In the genomic region with DNA sequence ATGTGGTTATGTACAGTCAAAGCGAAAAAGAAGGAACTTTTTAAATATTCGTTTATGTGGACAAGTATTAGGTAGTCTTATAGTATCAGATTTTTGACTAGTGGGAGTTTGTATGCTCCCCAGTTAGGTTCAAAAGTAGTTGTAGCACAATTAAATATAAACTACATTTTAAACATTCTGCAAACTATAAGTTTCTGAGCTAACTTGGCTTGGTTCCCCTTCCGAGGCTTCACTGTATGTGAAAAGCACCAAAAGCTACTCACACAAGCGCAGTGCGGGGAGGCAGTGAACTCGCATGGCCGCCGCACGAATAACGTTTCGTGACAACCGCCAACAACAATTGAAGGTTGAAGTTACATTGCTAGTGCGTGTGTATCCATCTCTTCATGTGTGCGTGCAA, we compare ENCODE assay signal across 1 fruit fly cellular context.
A peak's percentile ranks its signal among the peaks of the same experiment; 100 is the strongest.
TF ChIP-seq lines count a peak whose summit lies in the region.

No protein-coding gene starts in this region.

TF ChIP-seq in whole organism, embryonic, 481 proteins besides CTCF, POLR2A, EP300 and RAD21 (continued from another document and continues in another):
- no peak for TF ChIP-seq fd102C (GFP tag; optimal IDR thresholded peaks at IDR 0.05; lab: Kevin White, UChicago)
- no peak for TF ChIP-seq HmgD (GFP tag; optimal IDR thresholded peaks at IDR 0.05; lab: Kevin White, UChicago)
- no peak for TF ChIP-seq Hr78 (GFP tag; optimal IDR thresholded peaks at IDR 0.05; lab: Kevin White, UChicago)
- TF ChIP-seq ham (GFP tag; IDR thresholded peaks at IDR 0.05; lab: Robert Waterston, UW), result no peak
- TF ChIP-seq ewg (GFP tag; optimal IDR thresholded peaks at IDR 0.05; lab: Kevin White, UChicago), result no peak
- no peak for TF ChIP-seq corto (GFP tag; optimal IDR thresholded peaks at IDR 0.05; lab: Kevin White, UChicago)
- TF ChIP-seq tup (GFP tag; optimal IDR thresholded peaks at IDR 0.05; lab: Kevin White, UChicago), result no peak
- no peak for TF ChIP-seq fd96Cb (tag; optimal IDR thresholded peaks at IDR 0.05; lab: Kevin White, UChicago)
- no peak for TF ChIP-seq CG13775 (GFP tag; optimal IDR thresholded peaks at IDR 0.05; lab: Kevin White, UChicago)
- no peak for TF ChIP-seq prd (optimal IDR thresholded peaks at IDR 0.05; lab: Kevin White, UChicago)
- peak; percentile 54; the same call in 2 of the 3 replicates for TF ChIP-seq prd (GFP tag; IDR thresholded peaks at IDR 0.05; lab: Robert Waterston, UW)
- no peak for TF ChIP-seq CG4820 (GFP tag; optimal IDR thresholded peaks at IDR 0.05; lab: Kevin White, UChicago)
- no peak for TF ChIP-seq CG15514 (GFP tag; optimal IDR thresholded peaks at IDR 0.05; lab: Kevin White, UChicago)
- no peak for TF ChIP-seq twi (tag; optimal IDR thresholded peaks at IDR 0.05; lab: Kevin White, UChicago)
- peak; percentile 70 for TF ChIP-seq lmd (GFP tag; IDR thresholded peaks at IDR 0.05; lab: Robert Waterston, UW)
- no peak for TF ChIP-seq Hmx (GFP tag; optimal IDR thresholded peaks at IDR 0.05; lab: Kevin White, UChicago)
- no peak for TF ChIP-seq Dek (tag; optimal IDR thresholded peaks at IDR 0.05; lab: Kevin White, UChicago)
- peak; percentile 12 for TF ChIP-seq nmo (GFP tag; optimal IDR thresholded peaks at IDR 0.05; lab: Kevin White, UChicago)
- TF ChIP-seq Ptx1 (GFP tag; IDR thresholded peaks at IDR 0.05; lab: Robert Waterston, UW), result peak; percentile 64
- TF ChIP-seq CG8478 (optimal IDR thresholded peaks at IDR 0.05; lab: Kevin White, UChicago), result no peak
- no peak for TF ChIP-seq CG13123 (GFP tag; optimal IDR thresholded peaks at IDR 0.05; lab: Kevin White, UChicago)
- no peak for TF ChIP-seq B-H2 (GFP tag; optimal IDR thresholded peaks at IDR 0.05; lab: Kevin White, UChicago)
- TF ChIP-seq CG11560 (tag; IDR thresholded peaks at IDR 0.05; lab: Robert Waterston, UW), result no peak
- no peak for TF ChIP-seq Antp (GFP tag; optimal IDR thresholded peaks at IDR 0.05; lab: Kevin White, UChicago)
- TF ChIP-seq CoRest (tag; optimal IDR thresholded peaks at IDR 0.05; lab: Kevin White, UChicago), result peak; percentile 12
- TF ChIP-seq C15 (GFP tag; IDR thresholded peaks at IDR 0.05; lab: Robert Waterston, UW), result no peak
- TF ChIP-seq danr (GFP tag; IDR thresholded peaks at IDR 0.05; lab: Robert Waterston, UW), result no peak
- TF ChIP-seq CG17802 (tag; optimal IDR thresholded peaks at IDR 0.05; lab: Kevin White, UChicago), result no peak
- no peak for TF ChIP-seq vnd (GFP tag; IDR thresholded peaks at IDR 0.05; lab: Robert Waterston, UW; ENCODE audit: partially characterized antibody)
- no peak for TF ChIP-seq CG5245 (GFP tag; optimal IDR thresholded peaks at IDR 0.05; lab: Kevin White, UChicago)
- TF ChIP-seq gcm2 (GFP tag; optimal IDR thresholded peaks at IDR 0.05; lab: Kevin White, UChicago), result no peak
- TF ChIP-seq CG30403 (GFP tag; optimal IDR thresholded peaks at IDR 0.05; lab: Kevin White, UChicago), result peak; percentile 14
- no peak for TF ChIP-seq CkIIα-i1 (GFP tag; IDR thresholded peaks at IDR 0.05; lab: Robert Waterston, UW)
- TF ChIP-seq dmrt99B (tag; optimal IDR thresholded peaks at IDR 0.05; lab: Kevin White, UChicago), result peak; percentile 41
- no peak for TF ChIP-seq CG10274 (GFP tag; optimal IDR thresholded peaks at IDR 0.05; lab: Kevin White, UChicago)
- peak; percentile 9 for TF ChIP-seq Fer2 (tag; optimal IDR thresholded peaks at IDR 0.05; lab: Kevin White, UChicago)
- no peak for TF ChIP-seq zen (tag; optimal IDR thresholded peaks at IDR 0.05; lab: Kevin White, UChicago)
- peak; percentile 68 for TF ChIP-seq row (GFP tag; IDR thresholded peaks at IDR 0.05; lab: Robert Waterston, UW)
- no peak for TF ChIP-seq Dfd (GFP tag; optimal IDR thresholded peaks at IDR 0.05; lab: Kevin White, UChicago)
- TF ChIP-seq CG6272 (GFP tag; IDR thresholded peaks at IDR 0.05; lab: Robert Waterston, UW), result no peak
- no peak for TF ChIP-seq MBD-R2 (GFP tag; IDR thresholded peaks at IDR 0.05; lab: Robert Waterston, UW)
- TF ChIP-seq CG10321 (GFP tag; IDR thresholded peaks at IDR 0.05; lab: Robert Waterston, UW), result no peak
- TF ChIP-seq crp (GFP tag; optimal IDR thresholded peaks at IDR 0.05; lab: Kevin White, UChicago), result no peak
- no peak for TF ChIP-seq Elba2 (GFP tag; optimal IDR thresholded peaks at IDR 0.05; lab: Kevin White, UChicago)
- no peak for TF ChIP-seq repo (GFP tag; optimal IDR thresholded peaks at IDR 0.05; lab: Kevin White, UChicago)
- no peak for TF ChIP-seq Scr (GFP tag; IDR thresholded peaks at IDR 0.05; lab: Robert Waterston, UW; ENCODE audit: partially characterized antibody)
- no peak for TF ChIP-seq CG6854 (GFP tag; optimal IDR thresholded peaks at IDR 0.05; lab: Kevin White, UChicago)
- no peak for TF ChIP-seq CG16813 (GFP tag; IDR thresholded peaks at IDR 0.05; lab: Robert Waterston, UW; ENCODE audit: partially characterized antibody)
- TF ChIP-seq CG14860 (GFP tag; IDR thresholded peaks at IDR 0.05; lab: Robert Waterston, UW; ENCODE audit: partially characterized antibody), result no peak
- no peak for TF ChIP-seq CG11456 (GFP tag; IDR thresholded peaks at IDR 0.05; lab: Robert Waterston, UW)
- no peak for TF ChIP-seq ttk (GFP tag; IDR thresholded peaks at IDR 0.05; lab: Robert Waterston, UW)
- TF ChIP-seq Sox100B (GFP tag; optimal IDR thresholded peaks at IDR 0.05; lab: Kevin White, UChicago), result peak; percentile 19
- peak in 1 of 2 experiments; percentile 49 for TF ChIP-seq Pdp1 (GFP tag; optimal IDR thresholded peaks at IDR 0.05; lab: Kevin White, UChicago)
- TF ChIP-seq CG9797 (GFP tag; optimal IDR thresholded peaks at IDR 0.05; lab: Kevin White, UChicago), result no peak
- no peak for TF ChIP-seq CG12155 (GFP tag; optimal IDR thresholded peaks at IDR 0.05; lab: Kevin White, UChicago)
- TF ChIP-seq caup (GFP tag; optimal IDR thresholded peaks at IDR 0.05; lab: Kevin White, UChicago; ENCODE audit: severe bottlenecking), result no peak
- TF ChIP-seq sob (GFP tag; IDR thresholded peaks at IDR 0.05; lab: Robert Waterston, UW), result peak; percentile 38; the same call in 1 of the 2 replicates
- TF ChIP-seq klu (GFP tag; IDR thresholded peaks at IDR 0.05; lab: Robert Waterston, UW), result no peak
- no peak for TF ChIP-seq emc (GFP tag; optimal IDR thresholded peaks at IDR 0.05; lab: Kevin White, UChicago)
- no peak for TF ChIP-seq CG10979 (tag; optimal IDR thresholded peaks at IDR 0.05; lab: Kevin White, UChicago)
- no peak for TF ChIP-seq Hr39 (optimal IDR thresholded peaks at IDR 0.05; lab: Kevin White, UChicago)
- TF ChIP-seq lilli (GFP tag; optimal IDR thresholded peaks at IDR 0.05; lab: Kevin White, UChicago), result no peak
- TF ChIP-seq Doc2 (GFP tag; IDR thresholded peaks at IDR 0.05; lab: Robert Waterston, UW), result no peak
- peak; percentile 17; the same call in 1 of the 2 replicates for TF ChIP-seq CG4730 (GFP tag; IDR thresholded peaks at IDR 0.05; lab: Robert Waterston, UW)
- no peak for TF ChIP-seq CG18011 (GFP tag; optimal IDR thresholded peaks at IDR 0.05; lab: Kevin White, UChicago)
- no peak for TF ChIP-seq hkb (optimal IDR thresholded peaks at IDR 0.05; lab: Kevin White, UChicago)
- TF ChIP-seq hkb (GFP tag; IDR thresholded peaks at IDR 0.05; lab: Robert Waterston, UW), result 0 out of 2 replicates have a peak, but pooled peaks have one; percentile 31
- TF ChIP-seq CG2199 (GFP tag; IDR thresholded peaks at IDR 0.05; lab: Robert Waterston, UW), result no peak
- no peak for TF ChIP-seq CG10431 (GFP tag; optimal IDR thresholded peaks at IDR 0.05; lab: Kevin White, UChicago)
- no peak for TF ChIP-seq slou (GFP tag; optimal IDR thresholded peaks at IDR 0.05; lab: Kevin White, UChicago)
- TF ChIP-seq CG6791 (GFP tag; IDR thresholded peaks at IDR 0.05; lab: Robert Waterston, UW; ENCODE audit: partially characterized antibody), result no peak
- TF ChIP-seq Ets97D (GFP tag; optimal IDR thresholded peaks at IDR 0.05; lab: Kevin White, UChicago), result no peak
- no peak for TF ChIP-seq CG7372 (GFP tag; IDR thresholded peaks at IDR 0.05; lab: Robert Waterston, UW)
- TF ChIP-seq CG18476 (GFP tag; optimal IDR thresholded peaks at IDR 0.05; lab: Kevin White, UChicago), result no peak
- no peak for TF ChIP-seq Fer3 (tag; optimal IDR thresholded peaks at IDR 0.05; lab: Kevin White, UChicago)
- no peak for TF ChIP-seq ara (GFP tag; IDR thresholded peaks at IDR 0.05; lab: Robert Waterston, UW)
- no peak for TF ChIP-seq ato (GFP tag; IDR thresholded peaks at IDR 0.05; lab: Robert Waterston, UW; ENCODE audit: partially characterized antibody)
- TF ChIP-seq CG10959 (GFP tag; IDR thresholded peaks at IDR 0.05; lab: Robert Waterston, UW), result no peak
- TF ChIP-seq CG12744 (GFP tag; optimal IDR thresholded peaks at IDR 0.05; lab: Kevin White, UChicago), result no peak
- TF ChIP-seq Blimp-1 (GFP tag; optimal IDR thresholded peaks at IDR 0.05; lab: Kevin White, UChicago), result no peak
- no peak for TF ChIP-seq sima (GFP tag; optimal IDR thresholded peaks at IDR 0.05; lab: Kevin White, UChicago)
- no peak for TF ChIP-seq jigr1 (GFP tag; IDR thresholded peaks at IDR 0.05; lab: Robert Waterston, UW)
- TF ChIP-seq ERR (GFP tag; optimal IDR thresholded peaks at IDR 0.05; lab: Kevin White, UChicago), result no peak
- no peak for TF ChIP-seq CG3065 (GFP tag; optimal IDR thresholded peaks at IDR 0.05; lab: Kevin White, UChicago)
- no peak for TF ChIP-seq CG17612 (GFP tag; IDR thresholded peaks at IDR 0.05; lab: Robert Waterston, UW)
- no peak for TF ChIP-seq CG10147 (GFP tag; optimal IDR thresholded peaks at IDR 0.05; lab: Kevin White, UChicago)
- TF ChIP-seq CG17912 (GFP tag; optimal IDR thresholded peaks at IDR 0.05; lab: Kevin White, UChicago), result no peak
- no peak for TF ChIP-seq Asciz (GFP tag; optimal IDR thresholded peaks at IDR 0.05; lab: Kevin White, UChicago)
- no peak for TF ChIP-seq btn (GFP tag; optimal IDR thresholded peaks at IDR 0.05; lab: Kevin White, UChicago)
- peak; percentile 14; the same call in 1 of the 2 replicates for TF ChIP-seq ranshi (GFP tag; IDR thresholded peaks at IDR 0.05; lab: Robert Waterston, UW)
- no peak for TF ChIP-seq Gsc (GFP tag; IDR thresholded peaks at IDR 0.05; lab: Robert Waterston, UW)
- TF ChIP-seq Sry-δ (GFP tag; optimal IDR thresholded peaks at IDR 0.05; lab: Kevin White, UChicago), result no peak
- peak; percentile 3 for TF ChIP-seq lab (GFP tag; optimal IDR thresholded peaks at IDR 0.05; lab: Kevin White, UChicago)
- TF ChIP-seq CG9437 (GFP tag; optimal IDR thresholded peaks at IDR 0.05; lab: Kevin White, UChicago), result no peak
- TF ChIP-seq CG2120 (GFP tag; optimal IDR thresholded peaks at IDR 0.05; lab: Kevin White, UChicago), result no peak
- no peak for TF ChIP-seq ftz-f1 (GFP tag; optimal IDR thresholded peaks at IDR 0.05; lab: Kevin White, UChicago)
- peak; percentile 5; the same call in 1 of the 4 replicates for TF ChIP-seq Gug (GFP tag; IDR thresholded peaks at IDR 0.05; lab: Robert Waterston, UW)
- TF ChIP-seq CG11247 (GFP tag; IDR thresholded peaks at IDR 0.05; lab: Robert Waterston, UW), result no peak
- TF ChIP-seq az2 (GFP tag; optimal IDR thresholded peaks at IDR 0.05; lab: Kevin White, UChicago), result no peak
- TF ChIP-seq CG14965 (GFP tag; optimal IDR thresholded peaks at IDR 0.05; lab: Kevin White, UChicago; ENCODE audit: borderline replicate concordance), result no peak
- TF ChIP-seq ab (GFP tag; optimal IDR thresholded peaks at IDR 0.05; lab: Kevin White, UChicago), result no peak
- no peak for TF ChIP-seq cato (GFP tag; optimal IDR thresholded peaks at IDR 0.05; lab: Kevin White, UChicago; ENCODE audit: borderline replicate concordance)
- no peak for TF ChIP-seq CG14050 (GFP tag; IDR thresholded peaks at IDR 0.05; lab: Robert Waterston, UW)
- peak; percentile 46 for TF ChIP-seq CG15269 (tag; optimal IDR thresholded peaks at IDR 0.05; lab: Kevin White, UChicago)
- peak; percentile 56; the same call in 1 of the 4 replicates for TF ChIP-seq chinmo (GFP tag; IDR thresholded peaks at IDR 0.05; lab: Robert Waterston, UW; ENCODE audit: partially characterized antibody)
- no peak for TF ChIP-seq CG5953 (GFP tag; IDR thresholded peaks at IDR 0.05; lab: Robert Waterston, UW)
- peak; percentile 9; the same call in 1 of the 2 replicates for TF ChIP-seq CG10366 (GFP tag; IDR thresholded peaks at IDR 0.05; lab: Robert Waterston, UW)
- TF ChIP-seq HHEX (GFP tag; optimal IDR thresholded peaks at IDR 0.05; lab: Kevin White, UChicago), result no peak
- no peak for TF ChIP-seq Max (GFP tag; optimal IDR thresholded peaks at IDR 0.05; lab: Kevin White, UChicago)
- TF ChIP-seq sisA (GFP tag; IDR thresholded peaks at IDR 0.05; lab: Robert Waterston, UW), result peak; percentile 36; the same call in 1 of the 2 replicates
- no peak for TF ChIP-seq unpg (GFP tag; optimal IDR thresholded peaks at IDR 0.05; lab: Kevin White, UChicago)
- no peak for TF ChIP-seq CG8089 (GFP tag; optimal IDR thresholded peaks at IDR 0.05; lab: Kevin White, UChicago)
- no peak for TF ChIP-seq ac (GFP tag; optimal IDR thresholded peaks at IDR 0.05; lab: Kevin White, UChicago)
- TF ChIP-seq bowl (GFP tag; IDR thresholded peaks at IDR 0.05; lab: Robert Waterston, UW), result no peak
- no peak for TF ChIP-seq salm (tag; optimal IDR thresholded peaks at IDR 0.05; lab: Kevin White, UChicago)
- peak; percentile 8 for TF ChIP-seq Abd-B (GFP tag; optimal IDR thresholded peaks at IDR 0.05; lab: Kevin White, UChicago)
- TF ChIP-seq bigmax (GFP tag; optimal IDR thresholded peaks at IDR 0.05; lab: Kevin White, UChicago), result no peak
- no peak for TF ChIP-seq CG34224 (GFP tag; IDR thresholded peaks at IDR 0.05; lab: Robert Waterston, UW; ENCODE audit: partially characterized antibody)
- TF ChIP-seq CG10209 (GFP tag; optimal IDR thresholded peaks at IDR 0.05; lab: Kevin White, UChicago), result no peak
- TF ChIP-seq bbx (GFP tag; IDR thresholded peaks at IDR 0.05; lab: Robert Waterston, UW; ENCODE audit: partially characterized antibody), result no peak
- no peak for TF ChIP-seq Dbx (GFP tag; IDR thresholded peaks at IDR 0.05; lab: Robert Waterston, UW)
- TF ChIP-seq CG13296 (GFP tag; optimal IDR thresholded peaks at IDR 0.05; lab: Kevin White, UChicago), result no peak
- no peak for TF ChIP-seq CG11696 (GFP tag; IDR thresholded peaks at IDR 0.05; lab: Robert Waterston, UW)
- TF ChIP-seq Med (GFP tag; lab: Kevin White, UChicago), result peak; percentile 73
- TF ChIP-seq psq (GFP tag; optimal IDR thresholded peaks at IDR 0.05; lab: Kevin White, UChicago), result no peak
- no peak for TF ChIP-seq sug (tag; optimal IDR thresholded peaks at IDR 0.05; lab: Kevin White, UChicago)
- TF ChIP-seq grau (tag; optimal IDR thresholded peaks at IDR 0.05; lab: Kevin White, UChicago), result peak; percentile 80
- no peak for TF ChIP-seq ATbp (GFP tag; optimal IDR thresholded peaks at IDR 0.05; lab: Kevin White, UChicago)
- no peak for TF ChIP-seq Dp (GFP tag; optimal IDR thresholded peaks at IDR 0.05; lab: Kevin White, UChicago)
- TF ChIP-seq nerfin-1 (tag; optimal IDR thresholded peaks at IDR 0.05; lab: Kevin White, UChicago), result no peak
- no peak for TF ChIP-seq chm (GFP tag; IDR thresholded peaks at IDR 0.05; lab: Robert Waterston, UW)
- no peak for TF ChIP-seq Adf1 (GFP tag; IDR thresholded peaks at IDR 0.05; lab: Robert Waterston, UW)
